Fruit fly (Drosophila melanogaster): ENCODE measurements around the gene ttm2.
A peak's percentile ranks its signal among the peaks of the same experiment; 100 is the strongest.

The ttm2 gene

DNA sequence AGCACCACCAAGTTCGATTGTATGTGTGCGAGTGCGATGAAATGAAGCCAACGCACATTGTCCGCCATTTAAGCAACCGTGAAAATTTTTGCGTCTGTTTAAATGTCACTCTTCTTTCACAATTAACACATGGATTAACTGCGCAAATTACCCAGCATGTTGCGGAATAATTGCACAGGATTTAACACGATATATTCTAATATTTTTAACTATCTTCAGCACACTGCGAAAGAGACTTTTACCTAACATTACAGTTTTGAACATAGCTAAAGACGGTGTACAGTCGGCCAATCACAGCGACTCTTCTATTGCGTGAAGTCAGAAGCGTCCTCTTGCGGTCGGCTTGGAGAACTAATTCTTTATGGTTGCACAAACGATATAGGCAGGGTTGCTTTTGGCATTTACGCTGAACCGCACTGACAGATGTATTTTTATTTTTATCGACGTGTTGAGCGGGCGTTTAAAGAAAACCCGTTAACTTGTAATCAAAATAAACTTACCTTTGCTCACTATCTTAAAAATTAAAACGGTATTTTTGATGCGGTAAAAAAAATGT is 28.2 kb upstream of the ttm2 start (continued):
- peak; percentile 19 for TF ChIP-seq pum (GFP tag; optimal IDR thresholded peaks at IDR 0.05)
- no peak for TF ChIP-seq btn (GFP tag; optimal IDR thresholded peaks at IDR 0.05)
- no peak for TF ChIP-seq CG31388 (GFP tag; optimal IDR thresholded peaks at IDR 0.05)
- TF ChIP-seq Kr (GFP tag; optimal IDR thresholded peaks at IDR 0.05): no peak
- peak; percentile 17 for TF ChIP-seq eyg (GFP tag; optimal IDR thresholded peaks at IDR 0.05)
- TF ChIP-seq CG6854 (GFP tag; optimal IDR thresholded peaks at IDR 0.05): no peak
- peak; percentile 70 for TF ChIP-seq B-H2 (GFP tag; optimal IDR thresholded peaks at IDR 0.05)
- no peak for TF ChIP-seq NfI (GFP tag; optimal IDR thresholded peaks at IDR 0.05)
- peak; percentile 25; the same call in 2 of the 4 replicates for TF ChIP-seq Dll (GFP tag; IDR thresholded peaks at IDR 0.05; ENCODE audit: partially characterized antibody)
- TF ChIP-seq scrt (GFP tag; optimal IDR thresholded peaks at IDR 0.05): no peak
- TF ChIP-seq CG18764 (GFP tag; optimal IDR thresholded peaks at IDR 0.05): peak; percentile 47
- TF ChIP-seq grau (tag; optimal IDR thresholded peaks at IDR 0.05): no peak
- no peak for TF ChIP-seq CG18619 (GFP tag; optimal IDR thresholded peaks at IDR 0.05)
- TF ChIP-seq CG17385 (GFP tag; optimal IDR thresholded peaks at IDR 0.05): no peak
- TF ChIP-seq CG34224 (GFP tag; IDR thresholded peaks at IDR 0.05; ENCODE audit: partially characterized antibody): no peak; the same call in 2 of the 3 replicates
- no peak for TF ChIP-seq crc (GFP tag; optimal IDR thresholded peaks at IDR 0.05)
- TF ChIP-seq CG1024 (GFP tag; IDR thresholded peaks at IDR 0.05): no peak
- peak; percentile 61 for TF ChIP-seq Scr (GFP tag; IDR thresholded peaks at IDR 0.05; ENCODE audit: partially characterized antibody)
- peak; percentile 46 for TF ChIP-seq ftz-f1 (GFP tag; optimal IDR thresholded peaks at IDR 0.05)
- TF ChIP-seq NK7.1 (GFP tag; optimal IDR thresholded peaks at IDR 0.05): peak; percentile 43
- no peak for TF ChIP-seq fd64A (GFP tag; optimal IDR thresholded peaks at IDR 0.05)
- no peak for TF ChIP-seq gsb-n (tag; optimal IDR thresholded peaks at IDR 0.05)
- peak; percentile 50 for TF ChIP-seq Atf-2 (GFP tag; optimal IDR thresholded peaks at IDR 0.05)
- peak; percentile 49 for TF ChIP-seq CG4854 (GFP tag; optimal IDR thresholded peaks at IDR 0.05)
- peak; percentile 31 for TF ChIP-seq CG10654 (GFP tag; optimal IDR thresholded peaks at IDR 0.05)
- peak; percentile 56; the same call in 2 of the 3 replicates for TF ChIP-seq Mrtf (GFP tag; IDR thresholded peaks at IDR 0.05)
- peak; percentile 70 for TF ChIP-seq gro (GFP tag; optimal IDR thresholded peaks at IDR 0.05)
- TF ChIP-seq CG14050 (GFP tag; IDR thresholded peaks at IDR 0.05): no peak; the same call in 2 of the 3 replicates
- TF ChIP-seq Bteb2 (GFP tag; optimal IDR thresholded peaks at IDR 0.05): no peak
- peak; percentile 86 for TF ChIP-seq phol (tag; optimal IDR thresholded peaks at IDR 0.05)
- no peak for TF ChIP-seq lov (optimal IDR thresholded peaks at IDR 0.05)
- peak; percentile 76; the same call in 2 of the 3 replicates for TF ChIP-seq lov (GFP tag; IDR thresholded peaks at IDR 0.05)
- peak; percentile 87 for TF ChIP-seq Nf-YA (GFP tag; IDR thresholded peaks at IDR 0.05)
- 0 out of 3 replicates have a peak, but pooled peaks have one; percentile 50 for TF ChIP-seq CG2199 (GFP tag; IDR thresholded peaks at IDR 0.05)
- no peak for TF ChIP-seq CG6175 (GFP tag; IDR thresholded peaks at IDR 0.05)
- peak; percentile 87 for TF ChIP-seq HmgZ (tag; optimal IDR thresholded peaks at IDR 0.05)
- TF ChIP-seq CG3407 (GFP tag; optimal IDR thresholded peaks at IDR 0.05): no peak
- TF ChIP-seq CG43689 (GFP tag; IDR thresholded peaks at IDR 0.05): no peak
- TF ChIP-seq Atf3 (GFP tag; optimal IDR thresholded peaks at IDR 0.05): peak; percentile 53
- no peak for TF ChIP-seq trh (GFP tag; optimal IDR thresholded peaks at IDR 0.05)
- peak; percentile 17 for TF ChIP-seq p53 (GFP tag; optimal IDR thresholded peaks at IDR 0.05)
- TF ChIP-seq Optix (GFP tag; IDR thresholded peaks at IDR 0.05): no peak
- no peak for TF ChIP-seq lola (GFP tag; optimal IDR thresholded peaks at IDR 0.05)
- TF ChIP-seq Meics (GFP tag; optimal IDR thresholded peaks at IDR 0.05): no peak
- no peak for TF ChIP-seq Gsc (GFP tag; IDR thresholded peaks at IDR 0.05)
- no peak for TF ChIP-seq CG10543 (GFP tag; optimal IDR thresholded peaks at IDR 0.05)
- TF ChIP-seq tll (GFP tag; optimal IDR thresholded peaks at IDR 0.05): no peak
- no peak for TF ChIP-seq cwo (GFP tag; optimal IDR thresholded peaks at IDR 0.05)
- peak; percentile 36 for TF ChIP-seq en (GFP tag; optimal IDR thresholded peaks at IDR 0.05)
- TF ChIP-seq sens (GFP tag): peak; percentile 79
- no peak for TF ChIP-seq CG7745 (tag; optimal IDR thresholded peaks at IDR 0.05)
